Fruit fly (Drosophila melanogaster): ENCODE data around the gene Nepl6.
A peak's percentile ranks its signal among the peaks of the same experiment; 100 is the strongest.

dm6 chr2L:6356686-6357362 lies 28.5 kb downstream of the Nepl6 start:
- TF ChIP-seq CG14655 (GFP tag; optimal IDR thresholded peaks at IDR 0.05) (peak; percentile 48), D1 (tag; optimal IDR thresholded peaks at IDR 0.05) (no peak), Ets98B (GFP tag; IDR thresholded peaks at IDR 0.05) (no peak)

Measured in whole organism, pupa.